Worm (Caenorhabditis elegans) whole organism, early embryonic: ENCODE results near the gene K06A4.10.

Experiments
- B0310.2 ChIP-seq: sonication (generic microtip); optimal IDR thresholded peaks from 2 replicates; lab custom pipeline; 2016; ENCODE audit warnings: mild to moderate bottlenecking, missing genetic modification characterization, missing compliant biosample characterization
- F13C5.2 ChIP-seq: sonication (generic microtip); optimal IDR thresholded peaks from 2 replicates; lab custom pipeline; 2017; ENCODE audit warnings: mild to moderate bottlenecking, missing genetic modification characterization, inconsistent platforms, missing compliant biosample characterization
- aly-1 ChIP-seq: sonication (generic microtip); optimal IDR thresholded peaks from 2 replicates; lab custom pipeline; 2016; ENCODE audit warnings: missing genetic modification characterization, missing compliant biosample characterization
- ama-1 ChIP-seq: fragments of 150-350 bp; optimal IDR thresholded peaks from 2 replicates; lab custom pipeline; 2014
- ets-7 ChIP-seq: sonication (generic microtip); optimal IDR thresholded peaks from 2 replicates; lab custom pipeline; 2016; ENCODE audit warnings: missing genotype, missing genetic modification characterization, missing compliant biosample characterization
- flt-1 ChIP-seq: fragments of 200-800 bp; sonication (Bioruptor generic); IDR thresholded peaks from 2 replicates; pipeline ENCODE4 v1.3.6; 2022; ENCODE audit warnings: missing genetic modification characterization, missing compliant biosample characterization
- hmbx-1 ChIP-seq: sonication (generic microtip); optimal IDR thresholded peaks from 2 replicates; lab custom pipeline; 2016; ENCODE audit warnings: mild to moderate bottlenecking, missing genetic modification characterization, missing compliant biosample characterization
- hmg-4 ChIP-seq: fragments of 200-800 bp; sonication (Bioruptor generic); optimal IDR thresholded peaks from 2 replicates; lab custom pipeline; 2018; ENCODE audit warnings: mild to moderate bottlenecking, missing genetic modification characterization, missing compliant biosample characterization
- hnd-1 ChIP-seq: sonication (generic microtip); optimal IDR thresholded peaks from 2 replicates; lab custom pipeline; 2016; ENCODE audit warnings: missing genetic modification characterization, missing compliant biosample characterization
- pes-1 ChIP-seq: fragments of 200-800 bp; sonication (Bioruptor generic); IDR thresholded peaks from 2 replicates; pipeline ENCODE4 v1.3.6; 2022; ENCODE audit warnings: missing genetic modification reagents, missing genetic modification characterization, missing compliant biosample characterization
- tbx-37 ChIP-seq: fragments of 200-800 bp; sonication (Bioruptor generic); conservative IDR thresholded peaks from 2 replicates; pipeline ENCODE4 v1.3.6; 2022; ENCODE audit warnings: missing genetic modification reagents, missing genetic modification characterization, missing compliant biosample characterization
- tra-4 ChIP-seq: sonication (generic microtip); optimal IDR thresholded peaks from 2 replicates; lab custom pipeline; 2017; ENCODE audit warnings: missing genetic modification characterization, missing compliant biosample characterization

- TF ChIP-seq hmg-4 (GFP tag; lab: Kevin White, UChicago) (no peak), tbx-37 (GFP tag; lab: Robert Waterston, UW) (no peak), flt-1 (GFP tag; lab: Robert Waterston, UW) (no peak), pes-1 (GFP tag; lab: Robert Waterston, UW) (no peak), ama-1 (lab: Kevin White, UChicago) (no peak), ets-7 (tag; lab: Kevin White, UChicago) (no peak), tra-4 (tag; lab: Kevin White, UChicago) (no peak), hmbx-1 (tag; lab: Kevin White, UChicago) (no peak), B0310.2 (tag; lab: Kevin White, UChicago) (no peak), F13C5.2 (tag; lab: Kevin White, UChicago) (no peak), aly-1 (tag; lab: Kevin White, UChicago) (no peak), hnd-1 (tag; lab: Kevin White, UChicago) (no peak)
These were observed 15.7 kb downstream of the K06A4.10 start for ce11 chrV:9473924-9474323.
